Fruit fly (Drosophila melanogaster) whole organism, embryonic: ENCODE measurements around the gene dpr18.

Experiments
- Blimp-1 ChIP-seq: fragments of 200-800 bp; sonication (Bioruptor generic); optimal IDR thresholded peaks from 3 replicates; lab custom pipeline; 2018; ENCODE audit warnings: missing biosample characterization, missing genetic modification characterization, mild to moderate bottlenecking, moderate library complexity, missing genetic modification reagents
- Bteb2 ChIP-seq: fragments of 200-800 bp; sonication (Bioruptor generic); optimal IDR thresholded peaks from 2 replicates; lab custom pipeline; 2016; ENCODE audit warnings: missing biosample characterization, missing genetic modification characterization
- CG17912 ChIP-seq: fragments of 200-800 bp; sonication (Bioruptor generic); optimal IDR thresholded peaks from 2 replicates; lab custom pipeline; 2018; ENCODE audit warnings: missing biosample characterization, mild to moderate bottlenecking, missing genetic modification characterization
- CG2712 ChIP-seq: fragments of 200-800 bp; optimal IDR thresholded peaks from 3 replicates; lab custom pipeline; 2019; ENCODE audit warnings: missing biosample characterization, mild to moderate bottlenecking, missing genetic modification characterization, moderate library complexity
- CG3163 ChIP-seq: fragments of 200-800 bp; sonication (Bioruptor generic); optimal IDR thresholded peaks from 3 replicates; lab custom pipeline; 2016; ENCODE audit warnings: missing biosample characterization, missing genetic modification characterization
- CG6175 ChIP-seq: fragments of 200-800 bp; sonication (Bioruptor generic); IDR thresholded peaks from 3 replicates; pipeline ENCODE4 v1.3.6; 2022; ENCODE audit warnings: missing biosample characterization, missing genetic modification characterization
- CG9215 ChIP-seq: fragments of 200-800 bp; sonication (Bioruptor generic); IDR thresholded peaks from 2 replicates; pipeline ENCODE4 v1.3.6; 2022; ENCODE audit warnings: missing biosample characterization, missing genetic modification characterization
- Deaf1 ChIP-seq: fragments of 200-800 bp; optimal IDR thresholded peaks from 3 replicates; lab custom pipeline; 2019; ENCODE audit warnings: missing biosample characterization, mild to moderate bottlenecking, missing genetic modification characterization, moderate library complexity
- H2.0 ChIP-seq: fragments of 200-800 bp; sonication (Bioruptor generic); IDR thresholded peaks from 2 replicates; pipeline ENCODE4 v1.3.6; 2022; ENCODE audit warnings: missing biosample characterization, missing genetic modification characterization
- cato ChIP-seq: fragments of 200-800 bp; sonication (Bioruptor generic); optimal IDR thresholded peaks from 2 replicates; lab custom pipeline; 2016; ENCODE audit warnings: missing biosample characterization, missing genetic modification characterization, borderline replicate concordance
- psq ChIP-seq: fragments of 200-800 bp; sonication (Bioruptor generic); optimal IDR thresholded peaks from 2 replicates; lab custom pipeline; 2017; ENCODE audit warnings: missing biosample characterization, missing genetic modification characterization
- sc ChIP-seq, 3 experiments: fragments of >200 bp in 2 of 3; fragments of 200-800 bp in 1 of 3; sonication (Bioruptor generic) in 1 of 3; optimal IDR thresholded peaks; 2 replicates in 2 of 3; 3 replicates in 1 of 3; lab custom pipeline; 2017; ENCODE audit warnings: mild to moderate bottlenecking in 1 of 3, missing biosample characterization in 1 of 3, missing genetic modification characterization in 1 of 3, missing genetic modification reagents in 1 of 3
- sna ChIP-seq: fragments of 200-800 bp; sonication (Bioruptor generic); IDR thresholded peaks from 2 replicates; pipeline ENCODE4 v1.3.6; 2022; ENCODE audit warnings: missing biosample characterization, missing genetic modification characterization; ENCODE audit not compliant: partially characterized antibody

DNA sequence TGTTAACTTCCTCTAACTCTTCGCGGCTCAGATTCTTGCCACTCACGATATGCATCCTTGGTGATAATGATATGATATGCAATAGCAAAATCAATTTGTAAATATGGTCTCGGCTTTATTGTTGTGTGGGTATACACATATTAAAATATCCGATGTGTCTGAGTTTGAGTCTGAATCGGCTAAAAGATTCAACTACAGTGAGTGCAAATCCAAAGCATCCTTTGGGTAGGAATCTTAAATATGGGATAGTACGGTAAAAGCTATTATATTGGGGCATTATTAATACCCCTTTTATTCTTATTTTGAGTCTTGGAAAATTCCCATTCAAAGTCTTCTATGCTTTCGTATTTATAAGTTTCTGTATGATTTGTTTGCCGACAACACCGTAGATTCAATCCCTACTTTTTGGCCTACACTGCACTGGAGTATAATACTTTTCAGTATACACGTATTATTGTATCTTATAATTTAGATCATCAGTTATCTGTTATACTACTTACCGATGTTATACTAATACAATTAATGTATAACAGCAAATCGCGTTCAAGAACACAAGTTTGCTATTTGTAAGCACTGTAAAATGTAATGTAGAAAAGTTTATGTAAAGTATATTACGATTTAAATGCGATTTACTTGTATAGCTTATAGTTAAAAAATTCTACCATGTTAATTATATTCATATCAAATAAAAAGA lies 671 bp upstream of the dpr18 start, which contains the start of gene CG12395:
- TF ChIP-seq sna (GFP tag; lab: Robert Waterston, UW) = no peak
- TF ChIP-seq Bteb2 (GFP tag; lab: Kevin White, UChicago) = no peak
- no peak for TF ChIP-seq CG17912
- peak; percentile 4 for TF ChIP-seq CG2712 (tag; lab: Kevin White, UChicago)
- TF ChIP-seq Blimp-1 (GFP tag; lab: Kevin White, UChicago) = no peak
- TF ChIP-seq H2.0 = no peak
- no peak for TF ChIP-seq sc (optimal IDR thresholded peaks at IDR 0.05; lab: Kevin White, UChicago)
- TF ChIP-seq sc (GFP tag; optimal IDR thresholded peaks at IDR 0.05; lab: Kevin White, UChicago) = no peak
- TF ChIP-seq Deaf1 (tag; lab: Kevin White, UChicago) = no peak
- TF ChIP-seq CG3163 = no peak
- TF ChIP-seq CG6175 (GFP tag; lab: Robert Waterston, UW) = no peak
- TF ChIP-seq CG9215 = no peak
- TF ChIP-seq cato (GFP tag; lab: Kevin White, UChicago) = no peak
- TF ChIP-seq psq (GFP tag; lab: Kevin White, UChicago) = no peak
